Fruit fly (Drosophila melanogaster) whole organism, pupa: ENCODE results near the gene Peritrophin-15a.

Experiments used
- CG10348 ChIP-seq: fragments of 200-800 bp; sonication (Bioruptor generic); IDR thresholded peaks from 2 replicates; pipeline ENCODE4 v1.3.6; 2022; ENCODE audit warnings: missing biosample characterization, missing genetic modification characterization
- CG12605 ChIP-seq: fragments of 200-800 bp; sonication (Bioruptor generic); IDR thresholded peaks from 2 replicates; pipeline ENCODE4 v1.3.6; 2022; ENCODE audit warnings: missing biosample characterization, missing genetic modification characterization
- CG13204 ChIP-seq: fragments of 200-800 bp; sonication (Bioruptor generic); optimal IDR thresholded peaks from 2 replicates; lab custom pipeline; 2018; ENCODE audit warnings: missing biosample characterization, mild to moderate bottlenecking, missing genetic modification characterization, moderate library complexity
- CG14655 ChIP-seq: fragments of 200-800 bp; sonication (Bioruptor generic); optimal IDR thresholded peaks from 3 replicates; lab custom pipeline; 2017; ENCODE audit warnings: mild to moderate bottlenecking, missing biosample characterization, missing genetic modification reagents, missing genetic modification characterization
- CG15710 ChIP-seq: fragments of 200-800 bp; sonication (Bioruptor generic); optimal IDR thresholded peaks from 2 replicates; lab custom pipeline; 2018; ENCODE audit warnings: missing biosample characterization, mild to moderate bottlenecking, missing genetic modification characterization, moderate library complexity
- CG17806 ChIP-seq: fragments of 200-800 bp; sonication (Bioruptor generic); optimal IDR thresholded peaks from 2 replicates; lab custom pipeline; 2018; ENCODE audit warnings: missing biosample characterization, mild to moderate bottlenecking, missing genetic modification characterization, moderate library complexity
- CG32121 ChIP-seq: fragments of 200-800 bp; sonication (Bioruptor generic); IDR thresholded peaks from 2 replicates; pipeline ENCODE4 v1.3.6; 2022; ENCODE audit warnings: missing biosample characterization, missing genetic modification characterization
- CG34367 ChIP-seq: fragments of 200-800 bp; sonication (Bioruptor generic); optimal IDR thresholded peaks from 2 replicates; lab custom pipeline; 2018; ENCODE audit warnings: missing biosample characterization, mild to moderate bottlenecking, missing genetic modification characterization
- CG4496 ChIP-seq: fragments of 200-800 bp; sonication (Bioruptor generic); IDR thresholded peaks from 3 replicates; pipeline ENCODE4 v1.3.6; 2022; ENCODE audit warnings: missing biosample characterization, missing genetic modification characterization
- CG8159 ChIP-seq: fragments of 200-800 bp; sonication (Bioruptor generic); optimal IDR thresholded peaks from 3 replicates; lab custom pipeline; 2018; ENCODE audit warnings: missing biosample characterization, mild to moderate bottlenecking, missing genetic modification characterization, moderate library complexity
- CG8301 ChIP-seq: fragments of 200-800 bp; sonication (Bioruptor generic); optimal IDR thresholded peaks from 2 replicates; lab custom pipeline; 2018; ENCODE audit warnings: missing biosample characterization, mild to moderate bottlenecking, missing genetic modification characterization
- CG9948 ChIP-seq: fragments of 200-800 bp; sonication (Bioruptor generic); optimal IDR thresholded peaks from 2 replicates; lab custom pipeline; 2018; ENCODE audit warnings: missing biosample characterization, mild to moderate bottlenecking, missing genetic modification characterization, moderate library complexity
- D1 ChIP-seq: fragments of 200-800 bp; sonication (Bioruptor generic); optimal IDR thresholded peaks from 2 replicates; lab custom pipeline; 2018; ENCODE audit warnings: missing biosample characterization, mild to moderate bottlenecking, missing genetic modification characterization, moderate library complexity
- EcR ChIP-seq: fragments of 200-800 bp; sonication (Bioruptor generic); optimal IDR thresholded peaks from 3 replicates; lab custom pipeline; 2019; ENCODE audit warnings: missing biosample characterization, missing genetic modification characterization, mild to moderate bottlenecking, moderate library complexity, missing genetic modification reagents
- Ets98B ChIP-seq: fragments of 200-800 bp; sonication (Bioruptor generic); IDR thresholded peaks from 2 replicates; pipeline ENCODE4 v1.3.6; 2022; ENCODE audit warnings: missing biosample characterization, missing genetic modification characterization
- Pif1A ChIP-seq: fragments of 200-800 bp; sonication (Bioruptor generic); optimal IDR thresholded peaks from 3 replicates; lab custom pipeline; 2016; ENCODE audit warnings: missing biosample characterization, missing genetic modification characterization
- Pif1B ChIP-seq: fragments of 200-800 bp; sonication (Bioruptor generic); optimal IDR thresholded peaks from 3 replicates; lab custom pipeline; 2016; ENCODE audit warnings: missing biosample characterization, missing genetic modification characterization
- Snoo ChIP-seq: fragments of 200-800 bp; sonication (Bioruptor generic); optimal IDR thresholded peaks from 3 replicates; lab custom pipeline; 2017; ENCODE audit warnings: missing biosample characterization, mild to moderate bottlenecking, missing genetic modification characterization, inconsistent platforms
- fd96Ca ChIP-seq: fragments of 200-800 bp; sonication (Bioruptor generic); IDR thresholded peaks from 3 replicates; pipeline ENCODE4 v1.3.6; 2022; ENCODE audit warnings: missing biosample characterization, missing genetic modification characterization
- gl ChIP-seq: fragments of 200-800 bp; sonication (Bioruptor generic); optimal IDR thresholded peaks from 2 replicates; lab custom pipeline; 2018; ENCODE audit warnings: missing biosample characterization, mild to moderate bottlenecking, missing genetic modification characterization
- rn ChIP-seq: fragments of 200-800 bp; sonication (Bioruptor generic); IDR thresholded peaks from 2 replicates; pipeline ENCODE4 v1.3.6; 2022; ENCODE audit warnings: missing biosample characterization, missing genetic modification characterization

Peritrophin-15a gene

dm6 chr2L:8395996-8396699 is at the start of gene Peritrophin-15a, which contains the start of gene CG13385:
Gene Peritrophin-15a, minus strand, starts transcription at chr2L:8396096.
Gene CG13385, plus strand, starts transcription at chr2L:8396649.
- TF ChIP-seq CG4496 (no peak), D1 (no peak), gl (tag; lab: Kevin White, UChicago) (no peak), CG8159 (no peak), Snoo (tag; lab: Kevin White, UChicago) (no peak), Ets98B (GFP tag; lab: Robert Waterston, UW) (no peak), CG9948 (tag; lab: Kevin White, UChicago) (no peak)

dm6 chr2L:8442147-8442546 is 46.3 kb upstream of the Peritrophin-15a start, which contains the start of gene CG31897:
Gene CG31897, plus strand, starts transcription at chr2L:8442447.
- TF ChIP-seq EcR (no peak), fd96Ca (GFP tag; lab: Robert Waterston, UW) (no peak)
- TF ChIP-seq, all 21 proteins: peak for 0

- TF ChIP-seq EcR (no peak), CG13204 (GFP tag; lab: Kevin White, UChicago) (no peak), CG14655 (no peak), fd96Ca (GFP tag; lab: Robert Waterston, UW) (no peak), CG15710 (tag; lab: Kevin White, UChicago) (no peak)
Measured at dm6 chr2L:8438052-8438451, 42.2 kb upstream of the Peritrophin-15a start, which contains the start of gene mus201. Gene mus201, plus strand, starts transcription at chr2L:8438169.

- TF ChIP-seq CG8301 (no peak), D1 (no peak), CG13204 (GFP tag; lab: Kevin White, UChicago) (no peak), CG12605 (GFP tag; lab: Robert Waterston, UW) (no peak), rn (GFP tag; lab: Robert Waterston, UW) (no peak), Snoo (tag; lab: Kevin White, UChicago) (no peak), CG14655 (no peak), CG32121 (no peak), Pif1B (no peak), CG17806 (tag; lab: Kevin White, UChicago) (no peak), CG34367 (no peak), CG15710 (tag; lab: Kevin White, UChicago) (no peak), CG4496 (no peak), gl (tag; lab: Kevin White, UChicago) (no peak), Ets98B (GFP tag; lab: Robert Waterston, UW) (no peak)
Measured at dm6 chr2L:8437176-8437575, 41.3 kb upstream of the Peritrophin-15a start, which contains the start of the genes D12 and Chrac-14. Gene D12, minus strand, starts transcription at chr2L:8437365. Gene Chrac-14, plus strand, starts transcription at chr2L:8437405.

dm6 chr2L:8433512-8433911 is 37.6 kb upstream of the Peritrophin-15a start, which contains the start of gene grk:
Gene grk, minus strand, starts transcription at chr2L:8433598.
- no peak for TF ChIP-seq CG14655
- TF ChIP-seq rn (GFP tag; lab: Robert Waterston, UW): no peak
- TF ChIP-seq CG17806 (tag; lab: Kevin White, UChicago): no peak
- no peak for TF ChIP-seq CG10348
- no peak for TF ChIP-seq CG4496

dm6 chr2L:8432130-8432529 is 36.2 kb upstream of the Peritrophin-15a start:
- TF ChIP-seq Ets98B (GFP tag; lab: Robert Waterston, UW) (no peak), CG15710 (tag; lab: Kevin White, UChicago) (no peak), CG34367 (no peak), Pif1A (no peak), fd96Ca (GFP tag; lab: Robert Waterston, UW) (no peak), CG12605 (GFP tag; lab: Robert Waterston, UW) (no peak), D1 (no peak), EcR (no peak), Pif1B (no peak)

dm6 chr2L:8426801-8427200 is 30.9 kb upstream of the Peritrophin-15a start:
- TF ChIP-seq Pif1B (no peak), gl (tag; lab: Kevin White, UChicago) (no peak), CG34367 (no peak), CG32121 (no peak), fd96Ca (GFP tag; lab: Robert Waterston, UW) (no peak), Ets98B (GFP tag; lab: Robert Waterston, UW) (no peak), CG8301 (no peak), CG12605 (GFP tag; lab: Robert Waterston, UW) (no peak), D1 (no peak), CG10348 (no peak), CG13204 (GFP tag; lab: Kevin White, UChicago) (no peak), Snoo (tag; lab: Kevin White, UChicago) (no peak), CG4496 (no peak), CG8159 (no peak)
